Fruit fly (Drosophila melanogaster): Measurements from ENCODE around the gene CG2604.

The CG2604 gene

DNA sequence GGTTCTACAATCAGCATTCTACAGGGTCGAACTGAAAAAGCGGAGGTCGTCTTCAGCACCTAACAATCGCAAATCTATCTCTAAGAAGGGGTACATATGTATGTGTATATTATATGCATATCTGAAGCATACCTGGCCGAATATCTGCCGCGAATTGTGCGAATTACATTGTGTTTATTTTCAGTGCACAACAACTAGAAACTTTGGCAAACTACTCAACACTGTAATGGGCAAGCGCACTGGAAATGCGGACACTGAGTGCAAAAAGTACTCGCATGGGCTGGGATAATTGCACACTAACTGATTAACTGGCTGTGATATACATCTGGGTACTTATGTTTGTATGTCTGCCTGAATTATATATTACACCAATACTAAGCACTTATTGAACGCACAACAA lies 47.6 kb upstream of the CG2604 start:
- no peak for TF ChIP-seq scrt (GFP tag; optimal IDR thresholded peaks at IDR 0.05)
- no peak for TF ChIP-seq CG12236 (GFP tag; optimal IDR thresholded peaks at IDR 0.05)
- peak; percentile 19 for TF ChIP-seq ind (GFP tag; optimal IDR thresholded peaks at IDR 0.05)
- TF ChIP-seq mam (GFP tag; optimal IDR thresholded peaks at IDR 0.05), result peak; percentile 13
- peak; percentile 16 for TF ChIP-seq Meics (GFP tag; optimal IDR thresholded peaks at IDR 0.05)
- no peak for TF ChIP-seq z (GFP tag; IDR thresholded peaks at IDR 0.05)
- TF ChIP-seq CG2129 (GFP tag; IDR thresholded peaks at IDR 0.05; ENCODE audit: partially characterized antibody), result no peak
- TF ChIP-seq CG43689 (GFP tag; IDR thresholded peaks at IDR 0.05), result no peak
- no peak for TF ChIP-seq gt (GFP tag; IDR thresholded peaks at IDR 0.05)
- TF ChIP-seq CG10979 (tag; optimal IDR thresholded peaks at IDR 0.05), result peak; percentile 23
- TF ChIP-seq CG2116 (GFP tag; optimal IDR thresholded peaks at IDR 0.05), result no peak
- no peak for TF ChIP-seq eve (GFP tag; optimal IDR thresholded peaks at IDR 0.05)
- no peak for TF ChIP-seq gro (GFP tag; optimal IDR thresholded peaks at IDR 0.05)
- TF ChIP-seq ac (GFP tag; optimal IDR thresholded peaks at IDR 0.05), result no peak
- no peak for TF ChIP-seq prd (optimal IDR thresholded peaks at IDR 0.05)
- no peak; the same call in 2 of the 3 replicates for TF ChIP-seq prd (GFP tag; IDR thresholded peaks at IDR 0.05)
- no peak for TF ChIP-seq Vsx1 (GFP tag; optimal IDR thresholded peaks at IDR 0.05)
- TF ChIP-seq CG33557 (GFP tag; optimal IDR thresholded peaks at IDR 0.05), result no peak
- no peak for TF ChIP-seq da (GFP tag; optimal IDR thresholded peaks at IDR 0.05)
- no peak for TF ChIP-seq crp (GFP tag; optimal IDR thresholded peaks at IDR 0.05)
- peak; percentile 14; the same call in 1 of the 3 replicates for TF ChIP-seq ken (GFP tag; IDR thresholded peaks at IDR 0.05)
- TF ChIP-seq gsb-n (tag; optimal IDR thresholded peaks at IDR 0.05), result no peak
- no peak for TF ChIP-seq CG14441 (GFP tag; IDR thresholded peaks at IDR 0.05)
- no peak for TF ChIP-seq CG2875 (GFP tag; optimal IDR thresholded peaks at IDR 0.05)
- TF ChIP-seq CG8924 (tag; optimal IDR thresholded peaks at IDR 0.05), result no peak
- TF ChIP-seq ap (GFP tag; IDR thresholded peaks at IDR 0.05), result no peak
- no peak for TF ChIP-seq CG10543 (GFP tag; optimal IDR thresholded peaks at IDR 0.05)
- no peak for TF ChIP-seq Nf-YB (GFP tag; optimal IDR thresholded peaks at IDR 0.05)
- TF ChIP-seq BtbVII (GFP tag; optimal IDR thresholded peaks at IDR 0.05), result no peak
- TF ChIP-seq CG7372 (GFP tag; IDR thresholded peaks at IDR 0.05), result no peak
- no peak for TF ChIP-seq CG12744 (GFP tag; optimal IDR thresholded peaks at IDR 0.05)
- TF ChIP-seq CG18262 (tag; optimal IDR thresholded peaks at IDR 0.05), result no peak
- TF ChIP-seq Gsc (GFP tag; IDR thresholded peaks at IDR 0.05), result no peak
- no peak for TF ChIP-seq hth (optimal IDR thresholded peaks at IDR 0.05)
- no peak for TF ChIP-seq CG8765 (GFP tag; IDR thresholded peaks at IDR 0.05)
- TF ChIP-seq br (optimal IDR thresholded peaks at IDR 0.05), result no peak
- TF ChIP-seq sima (GFP tag; optimal IDR thresholded peaks at IDR 0.05), result no peak
- TF ChIP-seq HmgZ (tag; optimal IDR thresholded peaks at IDR 0.05), result peak; percentile 24
- no peak for TF ChIP-seq slp2 (GFP tag; optimal IDR thresholded peaks at IDR 0.05)
- no peak for TF ChIP-seq CG1529 (GFP tag; optimal IDR thresholded peaks at IDR 0.05)
- TF ChIP-seq CG32772 (GFP tag; IDR thresholded peaks at IDR 0.05), result no peak
- no peak for TF ChIP-seq Optix (GFP tag; IDR thresholded peaks at IDR 0.05)
- peak; percentile 4 for TF ChIP-seq Nf-YC (tag; optimal IDR thresholded peaks at IDR 0.05)
- TF ChIP-seq Xrp1 (GFP tag; IDR thresholded peaks at IDR 0.05), result peak; percentile 60
- TF ChIP-seq Hmx (GFP tag; optimal IDR thresholded peaks at IDR 0.05), result no peak
- TF ChIP-seq Tbp (GFP tag; optimal IDR thresholded peaks at IDR 0.05), result no peak
- TF ChIP-seq CG11696 (GFP tag; IDR thresholded peaks at IDR 0.05), result peak; percentile 44; the same call in 1 of the 2 replicates
- TF ChIP-seq cg (GFP tag; optimal IDR thresholded peaks at IDR 0.05), result no peak
- TF ChIP-seq disco-r (GFP tag; optimal IDR thresholded peaks at IDR 0.05), result no peak
- 0 out of 4 replicates have a peak, but pooled peaks have one; percentile 65 for TF ChIP-seq chinmo (GFP tag; IDR thresholded peaks at IDR 0.05; ENCODE audit: partially characterized antibody)
- TF ChIP-seq CG17361 (GFP tag; IDR thresholded peaks at IDR 0.05), result peak; percentile 16; the same call in 1 of the 3 replicates
- no peak for TF ChIP-seq sr (GFP tag; IDR thresholded peaks at IDR 0.05)
- TF ChIP-seq CG8944 (GFP tag; optimal IDR thresholded peaks at IDR 0.05), result no peak
